Worm (Caenorhabditis elegans) whole organism, L2 larva: ENCODE data around the gene nhr-46.

ENCODE experiments used
- C34F6.9 ChIP-seq: fragments of 150-350 bp; optimal IDR thresholded peaks from 2 replicates; lab custom pipeline; 2014; ENCODE audit warnings: missing biosample characterization, missing genetic modification characterization
- R02D3.7 ChIP-seq: fragments of 150-350 bp; optimal IDR thresholded peaks from 2 replicates; lab custom pipeline; 2014; ENCODE audit warnings: missing biosample characterization, missing genetic modification characterization
- Y55F3AM.14 ChIP-seq: fragments of 200-800 bp; sonication (Bioruptor generic); optimal IDR thresholded peaks from 2 replicates; lab custom pipeline; 2018; ENCODE audit warnings: mild to moderate bottlenecking, missing genetic modification characterization, missing compliant biosample characterization
- ZK546.5 ChIP-seq: sonication (generic microtip); optimal IDR thresholded peaks from 2 replicates; lab custom pipeline; 2017; ENCODE audit warnings: missing biosample characterization, missing genetic modification characterization
- ama-1 ChIP-seq: fragments of 150-350 bp; optimal IDR thresholded peaks from 2 replicates; lab custom pipeline; 2018; ENCODE audit warnings: inconsistent platforms
- blmp-1 ChIP-seq: sonication (generic microtip); optimal IDR thresholded peaks from 2 replicates; lab custom pipeline; 2017; ENCODE audit warnings: missing genetic modification characterization, mild to moderate bottlenecking, missing compliant biosample characterization, antibody characterized with exemption, moderate library complexity; ENCODE audit not compliant: insufficient read depth
- ceh-16 ChIP-seq: fragments of 150-350 bp; optimal IDR thresholded peaks from 2 replicates; lab custom pipeline; 2014; ENCODE audit warnings: missing biosample characterization, missing genetic modification characterization
- ceh-82 ChIP-seq: fragments of 150-350 bp; optimal IDR thresholded peaks from 2 replicates; lab custom pipeline; 2014; ENCODE audit warnings: missing biosample characterization, missing genetic modification characterization
- crh-2 ChIP-seq: sonication (generic microtip); optimal IDR thresholded peaks from 2 replicates; lab custom pipeline; 2017; ENCODE audit warnings: missing biosample characterization, missing genetic modification characterization
- dmd-4 ChIP-seq: sonication (generic microtip); optimal IDR thresholded peaks from 2 replicates; lab custom pipeline; 2017; ENCODE audit warnings: missing biosample characterization, missing genetic modification characterization
- egl-27 ChIP-seq: sonication (generic microtip); optimal IDR thresholded peaks from 3 replicates; lab custom pipeline; 2017; ENCODE audit warnings: missing biosample characterization, missing genetic modification reagents, missing genetic modification characterization
- elt-1 ChIP-seq: fragments of 150-350 bp; optimal IDR thresholded peaks from 2 replicates; lab custom pipeline; 2014; ENCODE audit warnings: missing biosample characterization, missing genetic modification characterization
- elt-3 ChIP-seq: sonication (generic microtip); optimal IDR thresholded peaks from 2 replicates; lab custom pipeline; 2017; ENCODE audit warnings: missing biosample characterization, missing genetic modification characterization
- fos-1 ChIP-seq: fragments of 150-350 bp; optimal IDR thresholded peaks from 2 replicates; lab custom pipeline; 2014; ENCODE audit warnings: missing biosample characterization, missing genetic modification characterization
- gmeb-1 ChIP-seq: fragments of 150-350 bp; optimal IDR thresholded peaks from 2 replicates; lab custom pipeline; 2014; ENCODE audit warnings: missing biosample characterization, missing genetic modification characterization
- lin-11 ChIP-seq: fragments of 150-350 bp; sonication (generic microtip); optimal IDR thresholded peaks from 2 replicates; lab custom pipeline; 2014; ENCODE audit warnings: missing biosample characterization, missing genetic modification characterization, inconsistent platforms, mixed read lengths
- lin-13 ChIP-seq: fragments of 150-350 bp; optimal IDR thresholded peaks from 2 replicates; lab custom pipeline; 2014; ENCODE audit warnings: missing biosample characterization, missing genetic modification reagents, missing genetic modification characterization
- lsy-2 ChIP-seq, 2 experiments: fragments of 150-350 bp in 1 of 2; sonication (generic microtip) in 1 of 2; optimal IDR thresholded peaks; 2 replicates each; lab custom pipeline; 2014 to 2017; ENCODE audit warnings: missing biosample characterization in 2 of 2, missing genetic modification characterization in 2 of 2
- mab-5 ChIP-seq: fragments of 150-350 bp; optimal IDR thresholded peaks from 2 replicates; lab custom pipeline; 2014; ENCODE audit warnings: missing biosample characterization, missing genetic modification characterization
- mbf-1 ChIP-seq: sonication (generic microtip); optimal IDR thresholded peaks from 2 replicates; lab custom pipeline; 2017; ENCODE audit warnings: missing biosample characterization, missing genetic modification characterization
- mdl-1 ChIP-seq, 2 experiments: fragments of 150-350 bp in 1 of 2; sonication (generic microtip) in 1 of 2; optimal IDR thresholded peaks; 2 replicates each; lab custom pipeline; 2017; ENCODE audit warnings: missing biosample characterization in 2 of 2, missing genetic modification characterization in 2 of 2
- nhr-10 ChIP-seq: sonication (generic microtip); optimal IDR thresholded peaks from 2 replicates; lab custom pipeline; 2017; ENCODE audit warnings: missing biosample characterization, missing genetic modification characterization
- nhr-11 ChIP-seq: fragments of 150-350 bp; optimal IDR thresholded peaks from 2 replicates; lab custom pipeline; 2014; ENCODE audit warnings: missing biosample characterization, missing genetic modification characterization
- nhr-129 ChIP-seq: fragments of 150-350 bp; optimal IDR thresholded peaks from 2 replicates; lab custom pipeline; 2014; ENCODE audit warnings: missing biosample characterization, missing genetic modification characterization
- nhr-21 ChIP-seq: fragments of 150-350 bp; optimal IDR thresholded peaks from 2 replicates; lab custom pipeline; 2014; ENCODE audit warnings: missing biosample characterization, missing genetic modification characterization
- nhr-23 ChIP-seq: fragments of 150-350 bp; optimal IDR thresholded peaks from 2 replicates; lab custom pipeline; 2014; ENCODE audit warnings: missing biosample characterization, missing genetic modification reagents, missing genetic modification characterization
- nhr-237 ChIP-seq: fragments of 150-350 bp; optimal IDR thresholded peaks from 2 replicates; lab custom pipeline; 2014; ENCODE audit warnings: missing biosample characterization, missing genetic modification characterization
- nhr-25 ChIP-seq: fragments of 150-350 bp; sonication (generic microtip); optimal IDR thresholded peaks from 3 replicates; lab custom pipeline; 2014; ENCODE audit warnings: missing biosample characterization, missing genetic modification characterization
- nhr-6 ChIP-seq: fragments of 150-350 bp; optimal IDR thresholded peaks from 2 replicates; lab custom pipeline; 2014; ENCODE audit warnings: missing biosample characterization, missing genetic modification characterization
- nhr-77 ChIP-seq: fragments of 150-350 bp; optimal IDR thresholded peaks from 2 replicates; lab custom pipeline; 2014; ENCODE audit warnings: missing biosample characterization, missing genetic modification characterization
- peb-1 ChIP-seq: fragments of 150-350 bp; optimal IDR thresholded peaks from 2 replicates; lab custom pipeline; 2014; ENCODE audit warnings: missing biosample characterization, missing genetic modification characterization
- sem-4 ChIP-seq: fragments of 150-350 bp; optimal IDR thresholded peaks from 2 replicates; lab custom pipeline; 2014; ENCODE audit warnings: missing biosample characterization, missing genetic modification reagents, missing genetic modification characterization
- sma-3 ChIP-seq: sonication (generic microtip); optimal IDR thresholded peaks from 2 replicates; lab custom pipeline; 2016; ENCODE audit warnings: missing genetic modification reagents, missing genetic modification characterization, missing compliant biosample characterization
- sma-9 ChIP-seq, 2 experiments: fragments of 150-350 bp in 1 of 2; sonication (generic microtip) in 1 of 2; optimal IDR thresholded peaks; 2 replicates each; lab custom pipeline; 2014 to 2016; ENCODE audit warnings: missing genetic modification characterization in 2 of 2, mild to moderate bottlenecking in 1 of 2, missing biosample characterization in 1 of 2, missing compliant biosample characterization in 1 of 2, missing genetic modification reagents in 1 of 2, moderate library complexity in 1 of 2
- snpc-4 ChIP-seq: fragments of 150-350 bp; optimal IDR thresholded peaks from 2 replicates; lab custom pipeline; 2014; ENCODE audit warnings: missing biosample characterization, missing genetic modification characterization
- unc-55 ChIP-seq: fragments of 150-350 bp; sonication (generic microtip); optimal IDR thresholded peaks from 3 replicates; lab custom pipeline; 2014; ENCODE audit warnings: missing biosample characterization, missing genetic modification reagents, missing genetic modification characterization
- unc-62 ChIP-seq: fragments of 150-350 bp; optimal IDR thresholded peaks from 2 replicates; lab custom pipeline; 2014; ENCODE audit warnings: missing biosample characterization, missing genetic modification reagents, missing genetic modification characterization
- zag-1 ChIP-seq: fragments of 150-350 bp; optimal IDR thresholded peaks from 2 replicates; lab custom pipeline; 2014; ENCODE audit warnings: missing biosample characterization, missing genetic modification characterization
- ztf-11 ChIP-seq: sonication (generic microtip); optimal IDR thresholded peaks from 2 replicates; lab custom pipeline; 2017; ENCODE audit warnings: missing biosample characterization, missing genetic modification characterization
- ztf-4 ChIP-seq: fragments of 150-350 bp; optimal IDR thresholded peaks from 2 replicates; lab custom pipeline; 2014; ENCODE audit warnings: missing biosample characterization, missing genetic modification characterization

nhr-46 gene

ce11 chrIV:5761211-5761907, 3.7 kb upstream of the nhr-46 start:
- TF ChIP-seq sma-9 (GFP tag; optimal IDR thresholded peaks at IDR 0.05; lab: Kevin White, UChicago) (peak; percentile 13), sma-9 (tag; optimal IDR thresholded peaks at IDR 0.05; lab: Kevin White, UChicago) (no peak), peb-1 (tag; lab: Kevin White, UChicago) (no peak)

ce11 chrIV:5760656-5761055, 3.0 kb upstream of the nhr-46 start:
- no peak for TF ChIP-seq blmp-1 (tag; lab: Kevin White, UChicago)
- TF ChIP-seq sma-3, result no peak
- TF ChIP-seq ztf-4 (tag; lab: Kevin White, UChicago), result no peak
- TF ChIP-seq nhr-23 (tag; lab: Kevin White, UChicago), result no peak
- no peak for TF ChIP-seq sem-4
- no peak for TF ChIP-seq ama-1 (lab: Kevin White, UChicago)

- TF ChIP-seq elt-1 (tag; lab: Kevin White, UChicago) (peak; percentile 54), ceh-16 (tag; lab: Kevin White, UChicago) (peak; percentile 0), mab-5 (tag; lab: Kevin White, UChicago) (no peak), sma-9 (GFP tag; optimal IDR thresholded peaks at IDR 0.05; lab: Kevin White, UChicago) (peak; percentile 15), sma-9 (tag; optimal IDR thresholded peaks at IDR 0.05; lab: Kevin White, UChicago) (no peak)
- TF ChIP-seq, all 48 proteins: peak for 3
Measured at ce11 chrIV:5758695-5759094, 1.0 kb upstream of the nhr-46 start.

- no peak for TF ChIP-seq nhr-10 (tag; lab: Kevin White, UChicago)
- TF ChIP-seq elt-1 (tag; lab: Kevin White, UChicago), result no peak
- TF ChIP-seq zag-1 (tag; lab: Kevin White, UChicago), result no peak
- TF ChIP-seq crh-2 (tag; lab: Kevin White, UChicago), result peak; percentile 51
- TF ChIP-seq lin-13, result no peak
- TF ChIP-seq ZK546.5, result no peak
- no peak for TF ChIP-seq ztf-4 (tag; lab: Kevin White, UChicago)
- TF ChIP-seq nhr-6, result no peak
- no peak for TF ChIP-seq ama-1 (lab: Kevin White, UChicago)
- TF ChIP-seq mab-5 (tag; lab: Kevin White, UChicago), result no peak
- TF ChIP-seq mbf-1, result no peak
- no peak for TF ChIP-seq nhr-11 (tag; lab: Kevin White, UChicago)
- peak; percentile 13 for TF ChIP-seq fos-1 (tag; lab: Kevin White, UChicago)
- TF ChIP-seq unc-62 (GFP tag; lab: Kevin White, UChicago), result no peak
- TF ChIP-seq nhr-23 (tag; lab: Kevin White, UChicago), result no peak
- peak; percentile 83 for TF ChIP-seq sma-9 (GFP tag; optimal IDR thresholded peaks at IDR 0.05; lab: Kevin White, UChicago)
- no peak for TF ChIP-seq sma-9 (tag; optimal IDR thresholded peaks at IDR 0.05; lab: Kevin White, UChicago)
- TF ChIP-seq C34F6.9, result no peak
- peak; percentile 47 for TF ChIP-seq gmeb-1 (tag; lab: Kevin White, UChicago)
- peak; percentile 16 for TF ChIP-seq nhr-21 (tag; lab: Kevin White, UChicago)
Measured at ce11 chrIV:5755922-5756321, 1.7 kb downstream of the nhr-46 start.

- TF ChIP-seq lsy-2 (tag; optimal IDR thresholded peaks at IDR 0.05; lab: Kevin White, UChicago) (peak in 1 of 2 experiments; percentile 17), nhr-25 (tag; lab: Kevin White, UChicago) (no peak), ZK546.5 (no peak), fos-1 (tag; lab: Kevin White, UChicago) (no peak)
Measured at ce11 chrIV:5754821-5755220, 2.8 kb downstream of the nhr-46 start.

ce11 chrIV:5753954-5754543, 3.6 kb downstream of the nhr-46 start:
- TF ChIP-seq elt-3 (tag; lab: Kevin White, UChicago) (no peak), sma-9 (GFP tag; optimal IDR thresholded peaks at IDR 0.05; lab: Kevin White, UChicago) (peak; percentile 97), sma-9 (tag; optimal IDR thresholded peaks at IDR 0.05; lab: Kevin White, UChicago) (peak; percentile 23), nhr-6 (peak; percentile 81), nhr-77 (tag; lab: Kevin White, UChicago) (no peak), egl-27 (tag; lab: Kevin White, UChicago) (peak; percentile 81), nhr-237 (tag; lab: Kevin White, UChicago) (no peak), Y55F3AM.14 (GFP tag; lab: Kevin White, UChicago) (peak; percentile 23), nhr-25 (tag; lab: Kevin White, UChicago) (peak; percentile 71), unc-55 (GFP tag; lab: Kevin White, UChicago) (peak; percentile 79), R02D3.7 (tag; lab: Kevin White, UChicago) (no peak), dmd-4 (no peak), lin-11 (tag; lab: Kevin White, UChicago) (no peak), ceh-82 (tag; lab: Kevin White, UChicago) (no peak), snpc-4 (peak; percentile 12), ztf-11 (no peak), nhr-129 (peak; percentile 81), mdl-1 (tag; optimal IDR thresholded peaks at IDR 0.05; lab: Kevin White, UChicago) (peak; percentile 45 to 86), ceh-16 (tag; lab: Kevin White, UChicago) (no peak), blmp-1 (tag; lab: Kevin White, UChicago) (peak; percentile 65), gmeb-1 (tag; lab: Kevin White, UChicago) (peak; percentile 62), C34F6.9 (peak; percentile 73)
